Worm (Caenorhabditis elegans) whole organism, early embryonic: Measurements from ENCODE around the gene dct-7.

ENCODE experiments used
- B0310.2 ChIP-seq: sonication (generic microtip); optimal IDR thresholded peaks from 2 replicates; lab custom pipeline; 2016; ENCODE audit warnings: mild to moderate bottlenecking, missing genetic modification characterization, missing compliant biosample characterization
- F13C5.2 ChIP-seq: sonication (generic microtip); optimal IDR thresholded peaks from 2 replicates; lab custom pipeline; 2017; ENCODE audit warnings: mild to moderate bottlenecking, missing genetic modification characterization, inconsistent platforms, missing compliant biosample characterization
- aly-1 ChIP-seq: sonication (generic microtip); optimal IDR thresholded peaks from 2 replicates; lab custom pipeline; 2016; ENCODE audit warnings: missing genetic modification characterization, missing compliant biosample characterization
- ama-1 ChIP-seq: fragments of 150-350 bp; optimal IDR thresholded peaks from 2 replicates; lab custom pipeline; 2014
- ceh-13 ChIP-seq: fragments of 200-800 bp; sonication (Bioruptor generic); optimal IDR thresholded peaks from 2 replicates; lab custom pipeline; 2018; ENCODE audit warnings: mild to moderate bottlenecking, missing genetic modification characterization, missing compliant biosample characterization
- ceh-36 ChIP-seq: sonication (generic microtip); optimal IDR thresholded peaks from 2 replicates; lab custom pipeline; 2016; ENCODE audit warnings: missing genetic modification characterization, inconsistent platforms, missing compliant biosample characterization
- ets-7 ChIP-seq: sonication (generic microtip); optimal IDR thresholded peaks from 2 replicates; lab custom pipeline; 2016; ENCODE audit warnings: missing genotype, missing genetic modification characterization, missing compliant biosample characterization
- flt-1 ChIP-seq: fragments of 200-800 bp; sonication (Bioruptor generic); IDR thresholded peaks from 2 replicates; pipeline ENCODE4 v1.3.6; 2022; ENCODE audit warnings: missing genetic modification characterization, missing compliant biosample characterization
- hmbx-1 ChIP-seq: sonication (generic microtip); optimal IDR thresholded peaks from 2 replicates; lab custom pipeline; 2016; ENCODE audit warnings: mild to moderate bottlenecking, missing genetic modification characterization, missing compliant biosample characterization
- hmg-4 ChIP-seq: fragments of 200-800 bp; sonication (Bioruptor generic); optimal IDR thresholded peaks from 2 replicates; lab custom pipeline; 2018; ENCODE audit warnings: mild to moderate bottlenecking, missing genetic modification characterization, missing compliant biosample characterization
- hnd-1 ChIP-seq: sonication (generic microtip); optimal IDR thresholded peaks from 2 replicates; lab custom pipeline; 2016; ENCODE audit warnings: missing genetic modification characterization, missing compliant biosample characterization
- pes-1 ChIP-seq: fragments of 200-800 bp; sonication (Bioruptor generic); IDR thresholded peaks from 2 replicates; pipeline ENCODE4 v1.3.6; 2022; ENCODE audit warnings: missing genetic modification reagents, missing genetic modification characterization, missing compliant biosample characterization
- scrt-1 ChIP-seq: fragments of 200-800 bp; sonication (Bioruptor generic); IDR thresholded peaks from 2 replicates; pipeline ENCODE4 v1.3.6; 2022; ENCODE audit warnings: missing genetic modification characterization, missing compliant biosample characterization
- sea-1 ChIP-seq: fragments of 200-800 bp; sonication (Bioruptor generic); conservative IDR thresholded peaks from 2 replicates; pipeline ENCODE4 v1.3.6; 2022; ENCODE audit warnings: missing genetic modification characterization, missing compliant biosample characterization
- tbx-11 ChIP-seq: fragments of 200-800 bp; sonication (Bioruptor generic); IDR thresholded peaks from 2 replicates; pipeline ENCODE4 v1.3.6; 2022; ENCODE audit warnings: missing genetic modification characterization, missing compliant biosample characterization
- tbx-37 ChIP-seq: fragments of 200-800 bp; sonication (Bioruptor generic); conservative IDR thresholded peaks from 2 replicates; pipeline ENCODE4 v1.3.6; 2022; ENCODE audit warnings: missing genetic modification reagents, missing genetic modification characterization, missing compliant biosample characterization
- tra-4 ChIP-seq: sonication (generic microtip); optimal IDR thresholded peaks from 2 replicates; lab custom pipeline; 2017; ENCODE audit warnings: missing genetic modification characterization, missing compliant biosample characterization

dct-7 gene

DNA sequence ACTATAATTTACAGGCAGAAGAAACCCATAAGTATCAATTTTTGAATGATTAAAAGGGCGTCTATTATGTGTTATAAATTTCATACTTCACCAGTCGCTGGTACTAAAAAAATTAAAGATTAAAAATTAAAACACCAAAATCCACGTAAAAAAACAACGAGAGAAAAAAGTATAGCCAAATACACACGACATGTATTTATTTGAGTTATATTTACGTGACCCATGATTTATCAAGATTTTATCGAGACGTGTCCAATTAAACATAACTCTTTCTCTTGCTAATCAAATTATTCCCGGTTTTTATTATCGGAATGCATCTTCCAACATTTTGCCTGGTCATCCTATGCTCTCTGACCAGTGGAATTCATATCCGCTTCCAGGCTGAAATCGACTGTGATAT, 23.1 kb downstream of the dct-7 start, which contains the start of gene F36A4.4:
Gene F36A4.4, plus strand, starts transcription at position 301 of the 400 bp plus-strand sequence.
- TF ChIP-seq F13C5.2 (tag; lab: Kevin White, UChicago) (no peak), ama-1 (lab: Kevin White, UChicago) (no peak), hnd-1 (no peak), hmg-4 (GFP tag; lab: Kevin White, UChicago) (no peak), tbx-11 (no peak), tra-4 (tag; lab: Kevin White, UChicago) (no peak), ceh-13 (GFP tag; lab: Kevin White, UChicago) (no peak), sea-1 (GFP tag; lab: Robert Waterston, UW) (no peak), hmbx-1 (no peak), ceh-36 (no peak)

- TF ChIP-seq ceh-36 (no peak), scrt-1 (no peak), tra-4 (tag; lab: Kevin White, UChicago) (no peak), tbx-11 (no peak), flt-1 (GFP tag; lab: Robert Waterston, UW) (no peak), ets-7 (tag; lab: Kevin White, UChicago) (no peak), ama-1 (lab: Kevin White, UChicago) (no peak), B0310.2 (no peak), hmg-4 (GFP tag; lab: Kevin White, UChicago) (no peak)
Observed at ce11 chrIV:4265951-4266350, 24.4 kb downstream of the dct-7 start.

DNA sequence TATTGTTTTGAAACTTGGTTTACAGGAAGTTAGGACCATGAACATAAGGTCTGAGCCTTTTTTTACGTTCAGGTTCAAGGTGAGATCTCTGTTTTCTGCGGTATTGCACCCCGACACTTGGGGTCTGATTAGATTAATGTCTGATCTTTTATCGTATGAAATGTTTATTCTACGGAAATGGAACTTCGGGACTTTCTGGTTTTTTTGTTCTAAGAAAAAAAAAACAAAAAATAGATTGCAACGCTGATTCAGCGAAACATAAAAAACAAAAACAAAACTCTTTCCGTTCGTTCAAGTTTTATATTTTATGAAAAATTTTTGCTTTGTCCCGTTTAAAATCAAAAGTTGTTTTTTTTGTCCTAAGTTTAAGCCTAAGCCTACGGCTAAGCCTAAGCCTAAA, 25.1 kb downstream of the dct-7 start, which contains the start of gene F36A4.5:
Gene F36A4.5, plus strand, starts transcription at position 301 of the 400 bp plus-strand sequence.
- TF ChIP-seq hnd-1 (no peak), F13C5.2 (tag; lab: Kevin White, UChicago) (no peak), hmg-4 (GFP tag; lab: Kevin White, UChicago) (no peak), tbx-37 (GFP tag; lab: Robert Waterston, UW) (no peak), tbx-11 (no peak), B0310.2 (no peak), scrt-1 (no peak)

DNA sequence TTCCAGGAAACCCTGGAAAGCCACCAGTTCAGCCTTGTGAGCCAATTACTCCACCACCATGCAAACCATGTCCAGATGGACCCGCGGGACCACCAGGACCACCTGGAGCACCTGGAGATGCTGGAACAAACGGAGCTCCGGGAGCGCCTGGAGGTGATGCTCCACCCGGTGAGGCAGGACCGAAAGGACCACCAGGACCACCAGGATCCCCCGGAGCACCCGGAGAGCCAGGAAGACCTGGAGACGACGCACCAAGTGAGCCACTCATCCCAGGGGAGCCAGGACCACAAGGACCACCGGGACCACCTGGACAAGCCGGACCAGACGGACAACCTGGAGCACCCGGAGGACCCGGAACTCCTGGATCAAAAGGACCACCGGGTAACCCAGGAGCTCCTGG, 25.7 kb downstream of the dct-7 start:
- TF ChIP-seq ceh-36 (no peak), ceh-13 (GFP tag; lab: Kevin White, UChicago) (no peak), F13C5.2 (tag; lab: Kevin White, UChicago) (no peak), pes-1 (GFP tag; lab: Robert Waterston, UW) (no peak), ets-7 (tag; lab: Kevin White, UChicago) (no peak), flt-1 (GFP tag; lab: Robert Waterston, UW) (no peak), hmbx-1 (no peak), tbx-11 (no peak), aly-1 (tag; lab: Kevin White, UChicago) (no peak), tbx-37 (GFP tag; lab: Robert Waterston, UW) (no peak), ama-1 (lab: Kevin White, UChicago) (no peak), B0310.2 (no peak), tra-4 (tag; lab: Kevin White, UChicago) (no peak), hmg-4 (GFP tag; lab: Kevin White, UChicago) (no peak)

DNA sequence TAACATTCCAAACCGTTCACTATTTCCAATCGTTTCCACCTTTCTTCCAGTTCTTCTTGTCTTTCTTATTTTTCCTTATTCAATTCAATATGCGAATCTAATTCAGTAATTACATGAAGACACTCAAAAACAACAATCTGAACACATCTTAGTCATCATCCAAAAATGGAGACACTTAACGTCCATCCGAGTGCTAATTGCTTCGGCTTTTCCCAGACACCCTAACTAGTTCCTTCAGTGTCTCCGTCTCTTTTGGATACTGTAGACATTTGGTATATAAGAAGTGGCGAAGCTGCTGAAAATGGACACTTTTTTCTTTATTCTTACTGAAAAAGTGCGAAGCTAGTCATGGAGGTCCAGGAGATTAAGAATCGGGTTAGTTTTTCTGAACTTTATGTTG, 27.4 kb downstream of the dct-7 start, which contains the start of gene col-33:
Gene col-33, plus strand, starts transcription at position 301 of the 400 bp plus-strand sequence.
- no peak for TF ChIP-seq B0310.2
- TF ChIP-seq hnd-1 = no peak
- no peak for TF ChIP-seq sea-1 (GFP tag; lab: Robert Waterston, UW)
- TF ChIP-seq tbx-11 = no peak
- no peak for TF ChIP-seq ceh-13 (GFP tag; lab: Kevin White, UChicago)
- no peak for TF ChIP-seq flt-1 (GFP tag; lab: Robert Waterston, UW)
- no peak for TF ChIP-seq tra-4 (tag; lab: Kevin White, UChicago)
- TF ChIP-seq pes-1 (GFP tag; lab: Robert Waterston, UW) = no peak
- TF ChIP-seq scrt-1 = no peak
- no peak for TF ChIP-seq F13C5.2 (tag; lab: Kevin White, UChicago)
- no peak for TF ChIP-seq ama-1 (lab: Kevin White, UChicago)
- TF ChIP-seq hmbx-1 = no peak
- TF ChIP-seq hmg-4 (GFP tag; lab: Kevin White, UChicago) = no peak
- no peak for TF ChIP-seq ets-7 (tag; lab: Kevin White, UChicago)
- no peak for TF ChIP-seq tbx-37 (GFP tag; lab: Robert Waterston, UW)
- no peak for TF ChIP-seq aly-1 (tag; lab: Kevin White, UChicago)
- no peak for TF ChIP-seq ceh-36

ce11 chrIV:4259433-4259832, 30.9 kb downstream of the dct-7 start:
- TF ChIP-seq flt-1 (GFP tag; lab: Robert Waterston, UW) = no peak
- TF ChIP-seq sea-1 (GFP tag; lab: Robert Waterston, UW) = no peak
- no peak for TF ChIP-seq ama-1 (lab: Kevin White, UChicago)

DNA sequence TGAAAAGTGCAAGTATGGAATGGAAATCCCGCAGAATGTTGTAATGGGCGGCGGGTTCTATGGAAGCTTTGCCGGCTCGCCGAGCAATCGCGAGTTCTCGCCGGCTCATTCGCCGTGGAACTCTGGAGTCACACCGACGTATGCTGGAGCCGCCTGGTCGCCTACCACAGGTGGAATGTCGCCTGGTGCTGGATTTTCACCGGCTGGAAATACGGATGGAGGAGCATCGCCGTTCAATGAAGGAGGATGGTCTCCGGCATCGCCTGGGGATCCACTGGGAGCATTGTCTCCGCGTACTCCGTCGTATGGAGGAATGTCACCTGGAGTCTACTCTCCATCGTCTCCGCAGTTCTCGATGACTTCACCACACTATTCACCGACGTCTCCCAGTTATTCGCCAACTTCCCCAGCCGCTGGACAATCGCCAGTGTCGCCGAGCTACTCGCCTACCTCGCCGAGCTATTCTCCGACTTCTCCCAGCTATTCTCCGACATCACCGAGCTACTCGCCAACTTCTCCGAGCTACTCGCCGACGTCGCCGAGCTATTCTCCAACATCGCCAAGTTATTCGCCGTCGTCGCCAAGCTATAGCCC, 35.3 kb downstream of the dct-7 start:
- peak; percentile 1 for TF ChIP-seq aly-1 (tag; lab: Kevin White, UChicago)
- TF ChIP-seq pes-1 (GFP tag; lab: Robert Waterston, UW) = no peak

DNA sequence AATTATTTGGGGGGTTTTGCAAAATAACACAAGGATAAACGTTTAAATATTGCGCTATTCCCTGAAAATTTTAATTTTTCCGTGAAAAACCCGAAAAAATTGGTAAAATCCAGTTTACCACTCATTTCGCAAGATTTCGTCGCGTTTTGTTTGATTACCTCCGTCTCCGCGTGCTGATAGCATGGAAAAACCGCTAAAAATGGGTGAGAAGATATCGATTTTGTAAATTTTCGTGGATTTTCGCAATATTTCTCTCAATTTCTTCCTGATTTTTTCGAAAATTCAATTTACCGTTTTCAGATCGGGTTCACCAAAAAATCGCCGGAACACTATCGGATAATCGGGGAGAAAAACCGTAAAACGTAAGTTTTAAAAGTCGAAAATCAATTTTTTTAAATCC, 42.6 kb downstream of the dct-7 start, which contains the start of gene ama-1:
Gene ama-1, plus strand, starts transcription at position 301 of the 400 bp plus-strand sequence.
- no peak for TF ChIP-seq hmbx-1
- no peak for TF ChIP-seq ama-1 (lab: Kevin White, UChicago)
